Fruit fly (Drosophila melanogaster): Measurements from ENCODE around the gene CG31198.

dm6 chr3R:21704439-21704838 lies 49.7 kb upstream of the CG31198 start:
- no peak for TF ChIP-seq foxo (GFP tag; optimal IDR thresholded peaks at IDR 0.05)
- TF ChIP-seq h (GFP tag; optimal IDR thresholded peaks at IDR 0.05) = no peak
- TF ChIP-seq br (GFP tag; optimal IDR thresholded peaks at IDR 0.05) = no peak
- no peak for TF ChIP-seq rgr (GFP tag; optimal IDR thresholded peaks at IDR 0.05)
- TF ChIP-seq Myc (optimal IDR thresholded peaks at IDR 0.05) = no peak
- TF ChIP-seq Mio (GFP tag; optimal IDR thresholded peaks at IDR 0.05) = no peak
- TF ChIP-seq OdsH (GFP tag; optimal IDR thresholded peaks at IDR 0.05) = no peak
- no peak for TF ChIP-seq Jra (GFP tag; optimal IDR thresholded peaks at IDR 0.05)
- TF ChIP-seq Vsx2 (GFP tag; optimal IDR thresholded peaks at IDR 0.05; ENCODE audit: partially characterized antibody) = no peak
- TF ChIP-seq usp (GFP tag; optimal IDR thresholded peaks at IDR 0.05) = no peak
- TF ChIP-seq Dif (GFP tag; optimal IDR thresholded peaks at IDR 0.05; ENCODE audit: partially characterized antibody) = no peak
- TF ChIP-seq ey (GFP tag; optimal IDR thresholded peaks at IDR 0.05) = no peak
- TF ChIP-seq psq (GFP tag; optimal IDR thresholded peaks at IDR 0.05) = no peak

Data from whole organism, wandering third instar larva.